Worm (Caenorhabditis elegans) whole organism, mixed stage, embryonic: ENCODE measurements around the gene mans-3.

Source experiments
- M03D4.4 ChIP-seq: sonication (generic microtip); optimal IDR thresholded peaks from 2 replicates; lab custom pipeline; 2017; ENCODE audit warnings: mild to moderate bottlenecking, missing genetic modification characterization, missing compliant biosample characterization
- bed-3 ChIP-seq: fragments of 200-800 bp; sonication (Bioruptor generic); optimal IDR thresholded peaks from 3 replicates; lab custom pipeline; 2018; ENCODE audit warnings: mild to moderate bottlenecking, missing genetic modification characterization, moderate library complexity, missing compliant biosample characterization
- blmp-1 ChIP-seq: fragments of 150-350 bp; optimal IDR thresholded peaks from 2 replicates; lab custom pipeline; 2014; ENCODE audit warnings: missing biosample characterization, missing genetic modification characterization
- ceh-39 ChIP-seq: fragments of 150-350 bp; optimal IDR thresholded peaks from 2 replicates; lab custom pipeline; 2014; ENCODE audit warnings: missing biosample characterization, missing genetic modification characterization
- ceh-43 ChIP-seq: fragments of 200-800 bp; sonication (Bioruptor generic); optimal IDR thresholded peaks from 2 replicates; lab custom pipeline; 2018; ENCODE audit warnings: mild to moderate bottlenecking, missing genetic modification characterization, moderate library complexity, missing compliant biosample characterization
- ceh-83 ChIP-seq: fragments of 200-800 bp; sonication (Bioruptor generic); optimal IDR thresholded peaks from 2 replicates; lab custom pipeline; 2018; ENCODE audit warnings: mild to moderate bottlenecking, missing genetic modification characterization, missing compliant biosample characterization
- ces-1 ChIP-seq: fragments of 150-350 bp; optimal IDR thresholded peaks from 2 replicates; lab custom pipeline; 2014; ENCODE audit warnings: missing biosample characterization, missing genetic modification reagents, missing genetic modification characterization
- cnd-1 ChIP-seq: fragments of 200-800 bp; sonication (Bioruptor generic); optimal IDR thresholded peaks from 2 replicates; lab custom pipeline; 2018; ENCODE audit warnings: mild to moderate bottlenecking, missing genetic modification characterization, missing compliant biosample characterization
- drap-1 ChIP-seq: fragments of 200-800 bp; sonication (Bioruptor generic); optimal IDR thresholded peaks from 3 replicates; lab custom pipeline; 2018; ENCODE audit warnings: mild to moderate bottlenecking, missing genetic modification characterization, missing compliant biosample characterization
- elt-3 ChIP-seq: fragments of 150-350 bp; optimal IDR thresholded peaks from 2 replicates; lab custom pipeline; 2014; ENCODE audit warnings: missing biosample characterization, missing genetic modification characterization
- flh-1 ChIP-seq: fragments of 200-800 bp; sonication (Bioruptor generic); optimal IDR thresholded peaks from 2 replicates; lab custom pipeline; 2018; ENCODE audit warnings: mild to moderate bottlenecking, missing genetic modification characterization, moderate library complexity, missing compliant biosample characterization
- ham-2 ChIP-seq: fragments of 200-800 bp; sonication (Bioruptor generic); optimal IDR thresholded peaks from 2 replicates; lab custom pipeline; 2018; ENCODE audit warnings: mild to moderate bottlenecking, missing genetic modification characterization, missing compliant biosample characterization
- hlh-1 ChIP-seq: fragments of 150-350 bp; optimal IDR thresholded peaks from 2 replicates; lab custom pipeline; 2014; ENCODE audit warnings: missing biosample characterization, missing genetic modification reagents, missing genetic modification characterization
- lin-13 ChIP-seq: fragments of 150-350 bp; optimal IDR thresholded peaks from 2 replicates; lab custom pipeline; 2014; ENCODE audit warnings: missing biosample characterization, missing genetic modification characterization
- lin-32 ChIP-seq: fragments of 200-800 bp; sonication (Bioruptor generic); optimal IDR thresholded peaks from 2 replicates; lab custom pipeline; 2018; ENCODE audit warnings: mild to moderate bottlenecking, missing genetic modification characterization, missing compliant biosample characterization
- lsy-2 ChIP-seq: fragments of 150-350 bp; optimal IDR thresholded peaks from 2 replicates; lab custom pipeline; 2014; ENCODE audit warnings: missing biosample characterization, missing genetic modification characterization
- mab-5 ChIP-seq: fragments of 150-350 bp; optimal IDR thresholded peaks from 2 replicates; lab custom pipeline; 2014; ENCODE audit warnings: missing biosample characterization, missing genetic modification characterization
- mep-1 ChIP-seq: fragments of 150-350 bp; optimal IDR thresholded peaks from 2 replicates; lab custom pipeline; 2017; ENCODE audit warnings: missing biosample characterization, missing genetic modification reagents, missing genetic modification characterization, inconsistent platforms
- mls-2 ChIP-seq: sonication (generic microtip); optimal IDR thresholded peaks from 2 replicates; lab custom pipeline; 2016; ENCODE audit warnings: mild to moderate bottlenecking, missing genetic modification characterization, moderate library complexity, missing compliant biosample characterization
- nhr-12 ChIP-seq: fragments of 150-350 bp; optimal IDR thresholded peaks from 2 replicates; lab custom pipeline; 2014; ENCODE audit warnings: missing biosample characterization, missing genetic modification characterization
- nhr-2 ChIP-seq: fragments of 150-350 bp; optimal IDR thresholded peaks from 2 replicates; lab custom pipeline; 2014; ENCODE audit warnings: missing biosample characterization, missing genetic modification characterization
- nhr-28 ChIP-seq: fragments of 150-350 bp; optimal IDR thresholded peaks from 2 replicates; lab custom pipeline; 2014; ENCODE audit warnings: missing biosample characterization, missing genetic modification characterization
- nhr-76 ChIP-seq: sonication (generic microtip); optimal IDR thresholded peaks from 2 replicates; lab custom pipeline; 2017; ENCODE audit warnings: missing biosample characterization, missing genetic modification characterization
- pha-4 ChIP-seq: fragments of 150-350 bp; optimal IDR thresholded peaks from 2 replicates; lab custom pipeline; 2018; ENCODE audit warnings: missing biosample characterization, missing genetic modification reagents, missing genetic modification characterization
- sem-2 ChIP-seq: fragments of 200-800 bp; sonication (Bioruptor generic); optimal IDR thresholded peaks from 2 replicates; lab custom pipeline; 2018; ENCODE audit warnings: mild to moderate bottlenecking, missing genetic modification characterization, missing compliant biosample characterization
- snpc-4 ChIP-seq: fragments of 150-350 bp; optimal IDR thresholded peaks from 2 replicates; lab custom pipeline; 2014; ENCODE audit warnings: missing biosample characterization, missing genetic modification characterization
- sptf-1 ChIP-seq: sonication (generic microtip); optimal IDR thresholded peaks from 2 replicates; lab custom pipeline; 2017; ENCODE audit warnings: mild to moderate bottlenecking, missing genetic modification characterization, moderate library complexity, missing compliant biosample characterization
- tbx-8 ChIP-seq: fragments of 200-800 bp; sonication (Bioruptor generic); optimal IDR thresholded peaks from 2 replicates; lab custom pipeline; 2018; ENCODE audit warnings: mild to moderate bottlenecking, missing genetic modification characterization, moderate library complexity, missing compliant biosample characterization
- unc-120 ChIP-seq: sonication (generic microtip); optimal IDR thresholded peaks from 2 replicates; lab custom pipeline; 2017; ENCODE audit warnings: missing genetic modification characterization, missing compliant biosample characterization; ENCODE audit not compliant: poor library complexity, severe bottlenecking
- unc-39 ChIP-seq: fragments of 150-350 bp; optimal IDR thresholded peaks from 2 replicates; lab custom pipeline; 2014; ENCODE audit warnings: missing biosample characterization, missing genetic modification characterization
- unc-62 ChIP-seq: fragments of 150-350 bp; optimal IDR thresholded peaks from 2 replicates; lab custom pipeline; 2014; ENCODE audit warnings: missing biosample characterization, missing genetic modification reagents, missing genetic modification characterization
- zip-8 ChIP-seq: fragments of 150-350 bp; optimal IDR thresholded peaks from 2 replicates; lab custom pipeline; 2014; ENCODE audit warnings: missing biosample characterization, missing genetic modification characterization
- ztf-11 ChIP-seq: fragments of 150-350 bp; optimal IDR thresholded peaks from 2 replicates; lab custom pipeline; 2014; ENCODE audit warnings: missing biosample characterization, missing genetic modification characterization

The mans-3 gene

ce11 chrX:5120196-5120595, 45.0 kb upstream of the mans-3 start:
- TF ChIP-seq sptf-1 (tag; lab: Kevin White, UChicago) (no peak), lsy-2 (tag; lab: Kevin White, UChicago) (no peak), ces-1 (GFP tag; lab: Kevin White, UChicago) (peak; percentile 43), snpc-4 (tag; lab: Kevin White, UChicago) (no peak)

ce11 chrX:5120807-5121206, 44.4 kb upstream of the mans-3 start:
- TF ChIP-seq mls-2: no peak
- no peak for TF ChIP-seq M03D4.4 (tag; lab: Kevin White, UChicago)
- no peak for TF ChIP-seq sem-2 (GFP tag; lab: Kevin White, UChicago)
- TF ChIP-seq nhr-28 (tag; lab: Kevin White, UChicago): no peak
- no peak for TF ChIP-seq nhr-76 (tag; lab: Kevin White, UChicago)
- no peak for TF ChIP-seq ceh-83
- TF ChIP-seq zip-8 (tag; lab: Kevin White, UChicago): no peak
- TF ChIP-seq pha-4: no peak
- TF ChIP-seq nhr-12 (tag; lab: Kevin White, UChicago): no peak
- TF ChIP-seq unc-39 (tag; lab: Kevin White, UChicago): no peak
- TF ChIP-seq mab-5 (tag; lab: Kevin White, UChicago): no peak
- TF ChIP-seq ceh-39 (tag; lab: Kevin White, UChicago): no peak
- TF ChIP-seq tbx-8 (GFP tag; lab: Kevin White, UChicago): no peak
- no peak for TF ChIP-seq sptf-1 (tag; lab: Kevin White, UChicago)
- no peak for TF ChIP-seq bed-3 (GFP tag; lab: Kevin White, UChicago)
- TF ChIP-seq hlh-1 (tag; lab: Kevin White, UChicago): no peak
- no peak for TF ChIP-seq ztf-11 (tag; lab: Kevin White, UChicago)
- no peak for TF ChIP-seq flh-1 (GFP tag; lab: Kevin White, UChicago)

- TF ChIP-seq zip-8 (tag; lab: Kevin White, UChicago) (no peak), mls-2 (peak; percentile 50), nhr-2 (tag; lab: Kevin White, UChicago) (no peak), pha-4 (peak; percentile 10), snpc-4 (tag; lab: Kevin White, UChicago) (no peak), cnd-1 (tag; lab: Kevin White, UChicago) (peak; percentile 32), ces-1 (GFP tag; lab: Kevin White, UChicago) (peak; percentile 32), ceh-39 (tag; lab: Kevin White, UChicago) (no peak), lin-32 (GFP tag; lab: Kevin White, UChicago) (peak; percentile 25), tbx-8 (GFP tag; lab: Kevin White, UChicago) (no peak), blmp-1 (tag; lab: Kevin White, UChicago) (no peak), sptf-1 (tag; lab: Kevin White, UChicago) (no peak), M03D4.4 (tag; lab: Kevin White, UChicago) (no peak)
These were observed 43.4 kb upstream of the mans-3 start for ce11 chrX:5121789-5122188.

- TF ChIP-seq ham-2 (GFP tag; lab: Kevin White, UChicago): no peak
- no peak for TF ChIP-seq nhr-12 (tag; lab: Kevin White, UChicago)
- TF ChIP-seq lsy-2 (tag; lab: Kevin White, UChicago): no peak
- no peak for TF ChIP-seq flh-1 (GFP tag; lab: Kevin White, UChicago)
- TF ChIP-seq mls-2: no peak
- TF ChIP-seq unc-62 (GFP tag; lab: Kevin White, UChicago): no peak
- TF ChIP-seq lin-13 (tag; lab: Kevin White, UChicago): no peak
- no peak for TF ChIP-seq pha-4
- no peak for TF ChIP-seq ceh-43 (GFP tag; lab: Kevin White, UChicago)
- TF ChIP-seq bed-3 (GFP tag; lab: Kevin White, UChicago): no peak
- TF ChIP-seq nhr-2 (tag; lab: Kevin White, UChicago): no peak
- no peak for TF ChIP-seq nhr-28 (tag; lab: Kevin White, UChicago)
- no peak for TF ChIP-seq mep-1 (tag; lab: Kevin White, UChicago)
- TF ChIP-seq nhr-76 (tag; lab: Kevin White, UChicago): no peak
- no peak for TF ChIP-seq elt-3 (tag; lab: Kevin White, UChicago)
These were observed 42.8 kb upstream of the mans-3 start for ce11 chrX:5122369-5122768.

- TF ChIP-seq nhr-28 (tag; lab: Kevin White, UChicago): no peak
- TF ChIP-seq sem-2 (GFP tag; lab: Kevin White, UChicago): no peak
- TF ChIP-seq pha-4: peak; percentile 54
- no peak for TF ChIP-seq blmp-1 (tag; lab: Kevin White, UChicago)
- no peak for TF ChIP-seq nhr-12 (tag; lab: Kevin White, UChicago)
- TF ChIP-seq lsy-2 (tag; lab: Kevin White, UChicago): no peak
- no peak for TF ChIP-seq mab-5 (tag; lab: Kevin White, UChicago)
- no peak for TF ChIP-seq nhr-76 (tag; lab: Kevin White, UChicago)
- no peak for TF ChIP-seq unc-39 (tag; lab: Kevin White, UChicago)
- TF ChIP-seq ceh-43 (GFP tag; lab: Kevin White, UChicago): no peak
- TF ChIP-seq hlh-1 (tag; lab: Kevin White, UChicago): no peak
- peak; percentile 1 for TF ChIP-seq ham-2 (GFP tag; lab: Kevin White, UChicago)
- TF ChIP-seq drap-1: peak; percentile 5
- TF ChIP-seq zip-8 (tag; lab: Kevin White, UChicago): no peak
- peak; percentile 80 for TF ChIP-seq nhr-2 (tag; lab: Kevin White, UChicago)
- TF ChIP-seq mep-1 (tag; lab: Kevin White, UChicago): no peak
- no peak for TF ChIP-seq sptf-1 (tag; lab: Kevin White, UChicago)
- no peak for TF ChIP-seq unc-120 (tag; lab: Kevin White, UChicago)
- peak; percentile 32 for TF ChIP-seq M03D4.4 (tag; lab: Kevin White, UChicago)
- no peak for TF ChIP-seq mls-2
- no peak for TF ChIP-seq unc-62 (GFP tag; lab: Kevin White, UChicago)
- no peak for TF ChIP-seq ztf-11 (tag; lab: Kevin White, UChicago)
- no peak for TF ChIP-seq lin-13 (tag; lab: Kevin White, UChicago)
- no peak for TF ChIP-seq snpc-4 (tag; lab: Kevin White, UChicago)
These were observed 42.3 kb upstream of the mans-3 start for ce11 chrX:5122791-5123414.
